Worm (Caenorhabditis elegans) whole organism, L3 larva: Measurements from ENCODE around the gene ZK637.15.

Experiments used
- elt-1 ChIP-seq: fragments of 150-350 bp; optimal IDR thresholded peaks from 2 replicates; lab custom pipeline; 2014; ENCODE audit warnings: missing biosample characterization, missing genetic modification characterization
- elt-2 ChIP-seq: sonication (generic microtip); optimal IDR thresholded peaks from 2 replicates; lab custom pipeline; 2016; ENCODE audit warnings: missing genetic modification reagents, mild to moderate bottlenecking, missing genetic modification characterization, missing compliant biosample characterization
- elt-3 ChIP-seq, 3 experiments: fragments of 150-350 bp in 1 of 3; sonication (generic microtip) in 2 of 3; optimal IDR thresholded peaks; 2 replicates in 2 of 3; 4 replicates in 1 of 3; lab custom pipeline; 2014 to 2017; ENCODE audit warnings: missing biosample characterization in 3 of 3, missing genetic modification characterization in 3 of 3
- fkh-2 ChIP-seq: fragments of 150-350 bp; optimal IDR thresholded peaks from 2 replicates; lab custom pipeline; 2014; ENCODE audit warnings: missing biosample characterization, missing genetic modification reagents, missing genetic modification characterization
- mdl-1 ChIP-seq: fragments of 150-350 bp; optimal IDR thresholded peaks from 2 replicates; lab custom pipeline; 2014; ENCODE audit warnings: missing biosample characterization, missing genetic modification characterization
- nfya-1 ChIP-seq: sonication (generic microtip); optimal IDR thresholded peaks from 2 replicates; lab custom pipeline; 2017; ENCODE audit warnings: missing genetic modification characterization, mild to moderate bottlenecking, missing compliant biosample characterization, antibody characterized with exemption, moderate library complexity; ENCODE audit not compliant: insufficient read depth
- nhr-77 ChIP-seq: fragments of 150-350 bp; optimal IDR thresholded peaks from 2 replicates; lab custom pipeline; 2014; ENCODE audit warnings: missing biosample characterization, missing genetic modification characterization
- pha-4 ChIP-seq: fragments of 150-350 bp; optimal IDR thresholded peaks from 2 replicates; lab custom pipeline; 2014; ENCODE audit warnings: missing biosample characterization, missing genetic modification reagents, missing genetic modification characterization
- sea-2 ChIP-seq: fragments of 150-350 bp; sonication (generic microtip); optimal IDR thresholded peaks from 4 replicates; lab custom pipeline; 2014; ENCODE audit warnings: missing biosample characterization, missing genetic modification reagents, missing genetic modification characterization
- skn-1 ChIP-seq: fragments of 150-350 bp; optimal IDR thresholded peaks from 2 replicates; lab custom pipeline; 2014; ENCODE audit warnings: missing biosample characterization, missing genetic modification characterization
- snpc-4 ChIP-seq: fragments of 150-350 bp; optimal IDR thresholded peaks from 2 replicates; lab custom pipeline; 2014; ENCODE audit warnings: missing biosample characterization, missing genetic modification characterization
- unc-62 ChIP-seq: fragments of 150-350 bp; sonication (generic microtip); optimal IDR thresholded peaks from 4 replicates; lab custom pipeline; 2014; ENCODE audit warnings: missing biosample characterization, missing genetic modification reagents, missing genetic modification characterization
- ztf-11 ChIP-seq: fragments of 150-350 bp; optimal IDR thresholded peaks from 2 replicates; lab custom pipeline; 2014; ENCODE audit warnings: missing biosample characterization, missing genetic modification characterization

- TF ChIP-seq nfya-1 (tag; lab: Kevin White, UChicago), result no peak
- no peak for TF ChIP-seq unc-62 (GFP tag; lab: Kevin White, UChicago)
- TF ChIP-seq ztf-11 (tag; lab: Kevin White, UChicago), result no peak
- TF ChIP-seq elt-1, result no peak
- no peak for TF ChIP-seq sea-2 (GFP tag; lab: Kevin White, UChicago)
- TF ChIP-seq elt-3 (tag; optimal IDR thresholded peaks at IDR 0.05; lab: Kevin White, UChicago), result no peak
- no peak for TF ChIP-seq nhr-77 (tag; lab: Kevin White, UChicago)
- no peak for TF ChIP-seq pha-4 (tag; lab: Kevin White, UChicago)
- no peak for TF ChIP-seq elt-2
- TF ChIP-seq fkh-2 (tag; lab: Kevin White, UChicago), result no peak
- TF ChIP-seq mdl-1 (tag; lab: Kevin White, UChicago), result no peak
- no peak for TF ChIP-seq skn-1 (tag; lab: Kevin White, UChicago)
- TF ChIP-seq snpc-4 (tag; lab: Kevin White, UChicago), result no peak
Measured at ce11 chrIII:8961993-8962392, 42.1 kb downstream of the ZK637.15 start, which contains the start of gene grl-25.
